Worm (Caenorhabditis elegans) whole organism, late embryonic: ENCODE results near the gene rcq-5.

Experiments used
- C08G9.2 ChIP-seq: sonication (generic microtip); optimal IDR thresholded peaks from 2 replicates; lab custom pipeline; 2016; ENCODE audit warnings: mild to moderate bottlenecking, missing genetic modification characterization, moderate library complexity, missing compliant biosample characterization
- F13H6.1 ChIP-seq: sonication (generic microtip); optimal IDR thresholded peaks from 2 replicates; lab custom pipeline; 2016; ENCODE audit warnings: missing genetic modification characterization, missing compliant biosample characterization
- K09A11.1 ChIP-seq: sonication (generic microtip); optimal IDR thresholded peaks from 2 replicates; lab custom pipeline; 2017; ENCODE audit warnings: antibody characterized with exemption, mild to moderate bottlenecking, missing genetic modification characterization, missing compliant biosample characterization; ENCODE audit not compliant: insufficient read depth
- Y22D7AL.16 ChIP-seq: sonication (generic microtip); optimal IDR thresholded peaks from 2 replicates; lab custom pipeline; 2016; ENCODE audit warnings: missing genetic modification characterization, missing compliant biosample characterization
- ceh-19 ChIP-seq: fragments of 200-800 bp; sonication (Bioruptor generic); optimal IDR thresholded peaks from 2 replicates; lab custom pipeline; 2018; ENCODE audit warnings: mild to moderate bottlenecking, missing genetic modification characterization, missing compliant biosample characterization
- ceh-22 ChIP-seq: sonication (generic microtip); optimal IDR thresholded peaks from 2 replicates; lab custom pipeline; 2017; ENCODE audit warnings: missing biosample characterization, missing genetic modification characterization
- ceh-24 ChIP-seq: sonication (generic microtip); optimal IDR thresholded peaks from 2 replicates; lab custom pipeline; 2016; ENCODE audit warnings: mild to moderate bottlenecking, missing genetic modification characterization, missing compliant biosample characterization
- ceh-31 ChIP-seq: sonication (generic microtip); optimal IDR thresholded peaks from 2 replicates; lab custom pipeline; 2016; ENCODE audit warnings: missing genetic modification characterization, missing compliant biosample characterization
- ceh-34 ChIP-seq: sonication (generic microtip); optimal IDR thresholded peaks from 2 replicates; lab custom pipeline; 2016; ENCODE audit warnings: mild to moderate bottlenecking, missing genetic modification characterization, missing compliant biosample characterization
- ceh-9 ChIP-seq: sonication (generic microtip); optimal IDR thresholded peaks from 2 replicates; lab custom pipeline; 2016; ENCODE audit warnings: mild to moderate bottlenecking, missing genetic modification characterization, inconsistent platforms, missing compliant biosample characterization
- dve-1 ChIP-seq: sonication (generic microtip); optimal IDR thresholded peaks from 2 replicates; lab custom pipeline; 2017; ENCODE audit warnings: antibody characterized with exemption, mild to moderate bottlenecking, missing genetic modification characterization, missing compliant biosample characterization
- elt-2 ChIP-seq: sonication (generic microtip); optimal IDR thresholded peaks from 2 replicates; lab custom pipeline; 2016; ENCODE audit warnings: missing genetic modification reagents, missing genetic modification characterization, missing compliant biosample characterization
- eyg-1 ChIP-seq: sonication (generic microtip); optimal IDR thresholded peaks from 2 replicates; lab custom pipeline; 2016; ENCODE audit warnings: missing genotype, missing genetic modification characterization, missing compliant biosample characterization
- fkh-10 ChIP-seq: fragments of 150-350 bp; optimal IDR thresholded peaks from 2 replicates; lab custom pipeline; 2014; ENCODE audit warnings: missing biosample characterization, missing genetic modification reagents, missing genetic modification characterization
- hlh-15 ChIP-seq: sonication (generic microtip); optimal IDR thresholded peaks from 2 replicates; lab custom pipeline; 2016; ENCODE audit warnings: missing genetic modification characterization, missing compliant biosample characterization
- madf-2 ChIP-seq: sonication (generic microtip); optimal IDR thresholded peaks from 2 replicates; lab custom pipeline; 2017; ENCODE audit warnings: missing genetic modification characterization, missing compliant biosample characterization
- mec-3 ChIP-seq: sonication (generic microtip); optimal IDR thresholded peaks from 2 replicates; lab custom pipeline; 2016; ENCODE audit warnings: borderline replicate concordance, missing genetic modification characterization, missing compliant biosample characterization
- odd-2 ChIP-seq: sonication (generic microtip); optimal IDR thresholded peaks from 2 replicates; lab custom pipeline; 2017; ENCODE audit warnings: antibody characterized with exemption, mild to moderate bottlenecking, missing genetic modification characterization, missing compliant biosample characterization
- pax-1 ChIP-seq: fragments of 150-350 bp; optimal IDR thresholded peaks from 2 replicates; lab custom pipeline; 2014; ENCODE audit warnings: missing biosample characterization, missing genetic modification characterization
- pha-2 ChIP-seq: sonication (generic microtip); optimal IDR thresholded peaks from 2 replicates; lab custom pipeline; 2017; ENCODE audit warnings: mild to moderate bottlenecking, missing genetic modification characterization, missing compliant biosample characterization
- pqm-1 ChIP-seq: sonication (generic microtip); optimal IDR thresholded peaks from 2 replicates; lab custom pipeline; 2016; ENCODE audit warnings: missing genetic modification characterization, missing compliant biosample characterization
- pros-1 ChIP-seq: fragments of 150-350 bp; optimal IDR thresholded peaks from 2 replicates; lab custom pipeline; 2014; ENCODE audit warnings: missing biosample characterization, missing genetic modification reagents, missing genetic modification characterization
- ref-2 ChIP-seq: sonication (generic microtip); optimal IDR thresholded peaks from 2 replicates; lab custom pipeline; 2016; ENCODE audit warnings: missing genetic modification characterization, missing compliant biosample characterization
- sox-2 ChIP-seq: fragments of 200-800 bp; sonication (Bioruptor generic); IDR thresholded peaks from 2 replicates; pipeline ENCODE4 v1.3.6; 2022; ENCODE audit warnings: missing genetic modification reagents, missing genetic modification characterization, missing compliant biosample characterization
- sox-4 ChIP-seq: sonication (generic microtip); optimal IDR thresholded peaks from 2 replicates; lab custom pipeline; 2017; ENCODE audit warnings: mild to moderate bottlenecking, missing genetic modification characterization, inconsistent platforms, missing compliant biosample characterization
- syd-9 ChIP-seq: sonication (generic microtip); optimal IDR thresholded peaks from 2 replicates; lab custom pipeline; 2016; ENCODE audit warnings: mild to moderate bottlenecking, missing genetic modification characterization, moderate library complexity, missing compliant biosample characterization
- tbx-2 ChIP-seq: sonication (generic microtip); optimal IDR thresholded peaks from 2 replicates; lab custom pipeline; 2016; ENCODE audit warnings: missing genetic modification characterization, missing compliant biosample characterization
- tbx-7 ChIP-seq: sonication (generic microtip); optimal IDR thresholded peaks from 2 replicates; lab custom pipeline; 2016; ENCODE audit warnings: missing genotype, missing genetic modification characterization, missing compliant biosample characterization
- ttx-3 ChIP-seq: sonication (generic microtip); optimal IDR thresholded peaks from 2 replicates; lab custom pipeline; 2016; ENCODE audit warnings: missing genetic modification reagents, missing genetic modification characterization, missing compliant biosample characterization
- unc-3 ChIP-seq, 2 experiments: fragments of 200-800 bp in 1 of 2; sonication (Bioruptor generic) in 1 of 2; sonication (generic microtip) in 1 of 2; conservative IDR thresholded peaks in 1 of 2; optimal IDR thresholded peaks in 1 of 2; 2 replicates each; pipeline versions ENCODE4 v1.3.6 to Lab custom; 2016 to 2022; ENCODE audit warnings: missing compliant biosample characterization in 2 of 2, missing genetic modification characterization in 2 of 2, missing genetic modification reagents in 1 of 2
- unc-42 ChIP-seq: sonication (generic microtip); optimal IDR thresholded peaks from 2 replicates; lab custom pipeline; 2016; ENCODE audit warnings: missing genotype, missing genetic modification characterization, missing compliant biosample characterization
- unc-55 ChIP-seq: sonication (generic microtip); optimal IDR thresholded peaks from 2 replicates; lab custom pipeline; 2017; ENCODE audit warnings: missing biosample characterization, missing genetic modification reagents, missing genetic modification characterization
- ztf-16 ChIP-seq: sonication (generic microtip); optimal IDR thresholded peaks from 2 replicates; lab custom pipeline; 2017; ENCODE audit warnings: missing genetic modification characterization, missing compliant biosample characterization

The rcq-5 gene

ce11 chrIII:4036740-4037139 is 21.0 kb downstream of the rcq-5 start, which contains the start of gene hum-5:
TSS of gene hum-5 (minus strand) at chrIII:4036840.
- TF ChIP-seq dve-1 (tag; lab: Kevin White, UChicago) (no peak), ceh-19 (no peak), ceh-22 (no peak), unc-3 (GFP tag; conservative IDR thresholded peaks at IDR 0.05; lab: Robert Waterston, UW) (no peak), unc-3 (tag; optimal IDR thresholded peaks at IDR 0.05; lab: Kevin White, UChicago) (no peak), ref-2 (tag; lab: Kevin White, UChicago) (no peak), ceh-24 (tag; lab: Kevin White, UChicago) (no peak), odd-2 (no peak), sox-4 (tag; lab: Kevin White, UChicago) (no peak), C08G9.2 (tag; lab: Kevin White, UChicago) (no peak), sox-2 (GFP tag; lab: Robert Waterston, UW) (no peak), F13H6.1 (tag; lab: Kevin White, UChicago) (no peak), tbx-2 (tag; lab: Kevin White, UChicago) (no peak)

ce11 chrIII:4034984-4035383 is 22.8 kb downstream of the rcq-5 start:
- TF ChIP-seq ceh-22: no peak
- peak; percentile 37 for TF ChIP-seq unc-55 (GFP tag; lab: Kevin White, UChicago)
- no peak for TF ChIP-seq odd-2
- TF ChIP-seq ttx-3 (tag; lab: Kevin White, UChicago): no peak
- TF ChIP-seq pha-2 (tag; lab: Kevin White, UChicago): no peak
- TF ChIP-seq hlh-15 (tag; lab: Kevin White, UChicago): no peak
- TF ChIP-seq tbx-7: no peak
- TF ChIP-seq mec-3 (tag; lab: Kevin White, UChicago): no peak
- TF ChIP-seq elt-2 (tag; lab: Kevin White, UChicago): no peak
- peak; percentile 70 for TF ChIP-seq unc-42 (tag; lab: Kevin White, UChicago)
- TF ChIP-seq ceh-9: no peak
- no peak for TF ChIP-seq Y22D7AL.16
- no peak for TF ChIP-seq ztf-16 (tag; lab: Kevin White, UChicago)
- no peak for TF ChIP-seq ceh-31 (tag; lab: Kevin White, UChicago)
- no peak for TF ChIP-seq syd-9 (tag; lab: Kevin White, UChicago)
- TF ChIP-seq fkh-10 (GFP tag; lab: Kevin White, UChicago): no peak

ce11 chrIII:4030839-4031238 is 26.9 kb downstream of the rcq-5 start:
- TF ChIP-seq sox-4 (tag; lab: Kevin White, UChicago): no peak
- no peak for TF ChIP-seq eyg-1 (tag; lab: Kevin White, UChicago)
- TF ChIP-seq ceh-22: no peak
- no peak for TF ChIP-seq pros-1 (tag; lab: Kevin White, UChicago)
- TF ChIP-seq K09A11.1 (tag; lab: Kevin White, UChicago): no peak
- TF ChIP-seq ceh-9: no peak
- TF ChIP-seq tbx-7: no peak
- TF ChIP-seq fkh-10 (GFP tag; lab: Kevin White, UChicago): no peak
- TF ChIP-seq unc-55 (GFP tag; lab: Kevin White, UChicago): no peak
- TF ChIP-seq mec-3 (tag; lab: Kevin White, UChicago): no peak
- TF ChIP-seq ceh-34 (tag; lab: Kevin White, UChicago): no peak
- no peak for TF ChIP-seq madf-2 (tag; lab: Kevin White, UChicago)
- TF ChIP-seq pax-1 (tag; lab: Kevin White, UChicago): no peak
- no peak for TF ChIP-seq pha-2 (tag; lab: Kevin White, UChicago)
- no peak for TF ChIP-seq F13H6.1 (tag; lab: Kevin White, UChicago)
- no peak for TF ChIP-seq pqm-1
- TF ChIP-seq dve-1 (tag; lab: Kevin White, UChicago): no peak

ce11 chrIII:4028061-4028460 is 29.7 kb downstream of the rcq-5 start, which contains the start of gene T02C12.5:
TSS of gene T02C12.5 (minus strand) at chrIII:4028161.
- TF ChIP-seq unc-42 (tag; lab: Kevin White, UChicago): peak; percentile 90
- no peak for TF ChIP-seq K09A11.1 (tag; lab: Kevin White, UChicago)
